Worm (Caenorhabditis elegans): Measurements from ENCODE around the gene pes-23.

The pes-23 gene

DNA sequence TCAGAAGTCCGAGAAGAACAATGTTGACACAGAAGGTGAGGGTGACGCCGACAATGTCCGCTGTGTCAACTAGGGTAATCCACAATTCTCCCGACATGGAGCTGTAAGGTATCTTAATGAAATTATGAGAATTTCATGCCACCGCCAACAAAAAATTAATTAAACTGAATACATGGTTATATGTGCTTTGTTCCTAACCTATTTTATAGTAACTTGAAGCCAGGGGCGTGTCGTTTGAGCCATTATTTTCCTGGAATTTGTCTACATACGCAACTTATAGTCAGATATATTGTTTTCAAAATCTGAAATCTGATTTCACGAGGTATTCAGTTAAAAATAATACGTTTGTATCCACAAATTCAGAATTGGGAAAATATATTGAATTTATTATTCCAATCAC is 35.3 kb upstream of the pes-23 start, which contains the start of gene odr-10:
Gene odr-10 (minus strand): TSS at position 101 of the 400 bp plus-strand sequence.
- TF ChIP-seq ceh-48 (tag; optimal IDR thresholded peaks at IDR 0.05), result no peak

DNA sequence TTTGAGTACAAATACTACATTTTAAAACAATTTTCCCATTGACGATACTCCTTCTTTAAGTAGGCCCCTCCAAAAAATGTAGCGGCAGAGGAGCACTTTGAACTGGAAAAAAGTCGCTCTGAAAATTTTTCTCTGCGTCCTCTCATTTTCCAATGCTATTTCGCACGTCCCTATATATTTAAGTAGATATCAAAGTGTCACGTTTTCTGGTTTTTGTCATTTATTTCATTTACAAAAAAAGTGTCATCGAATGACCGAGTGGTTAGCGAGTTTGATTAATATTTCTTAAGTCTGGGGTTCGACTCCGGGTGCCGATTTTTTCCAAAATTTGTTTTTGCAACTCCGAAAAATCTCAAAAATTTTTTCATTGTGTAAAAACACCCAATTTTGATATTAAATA is 34.3 kb upstream of the pes-23 start:
- no peak for TF ChIP-seq C38D4.7 (GFP tag; optimal IDR thresholded peaks at IDR 0.05)
- TF ChIP-seq pqm-1 (tag; optimal IDR thresholded peaks at IDR 0.05), result no peak
- TF ChIP-seq K02D7.2 (tag; optimal IDR thresholded peaks at IDR 0.05), result no peak
- TF ChIP-seq ceh-18 (tag; optimal IDR thresholded peaks at IDR 0.05), result no peak
- TF ChIP-seq ahr-1 (tag; optimal IDR thresholded peaks at IDR 0.05), result no peak
- TF ChIP-seq fax-1 (tag; optimal IDR thresholded peaks at IDR 0.05), result no peak
- no peak for TF ChIP-seq nfya-1 (tag; optimal IDR thresholded peaks at IDR 0.05)
- TF ChIP-seq pax-1 (tag; optimal IDR thresholded peaks at IDR 0.05), result no peak
- no peak for TF ChIP-seq ceh-30 (tag; optimal IDR thresholded peaks at IDR 0.05)
- TF ChIP-seq tbx-7 (tag; optimal IDR thresholded peaks at IDR 0.05), result no peak
- TF ChIP-seq ceh-14 (tag; optimal IDR thresholded peaks at IDR 0.05), result no peak
- no peak for TF ChIP-seq dve-1 (tag; optimal IDR thresholded peaks at IDR 0.05)
- TF ChIP-seq ceh-45 (GFP tag; IDR thresholded peaks at IDR 0.05), result no peak
- TF ChIP-seq hlh-30 (tag; optimal IDR thresholded peaks at IDR 0.05; ENCODE audit: insufficient read depth), result no peak
- no peak for TF ChIP-seq ceh-34 (tag; optimal IDR thresholded peaks at IDR 0.05)
- TF ChIP-seq ceh-2 (tag; optimal IDR thresholded peaks at IDR 0.05), result no peak
- TF ChIP-seq nhr-232 (tag; optimal IDR thresholded peaks at IDR 0.05), result no peak

DNA sequence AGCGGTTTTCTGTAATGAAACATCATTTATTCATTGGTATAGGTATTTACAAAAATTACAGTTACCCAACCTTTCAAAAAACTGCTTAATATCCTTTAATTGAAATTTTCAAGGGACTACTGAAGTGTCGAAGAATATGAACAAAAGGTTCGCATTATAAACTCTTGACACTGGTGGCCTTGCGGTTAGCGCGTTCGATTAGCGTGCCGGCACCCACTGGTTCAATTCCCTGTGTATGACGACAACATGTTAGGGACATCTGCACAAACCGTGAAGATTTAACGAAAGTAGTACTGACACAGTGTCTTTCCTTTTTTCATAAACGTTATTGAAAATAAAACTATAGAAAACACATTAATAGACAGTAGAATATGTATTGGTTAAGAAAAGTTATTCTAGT is 33.5 kb upstream of the pes-23 start:
- peak; percentile 31 for TF ChIP-seq hlh-6 (tag; optimal IDR thresholded peaks at IDR 0.05)
- TF ChIP-seq unc-3 (GFP tag; conservative IDR thresholded peaks at IDR 0.05), result no peak
- TF ChIP-seq unc-3 (tag; optimal IDR thresholded peaks at IDR 0.05), result no peak
- TF ChIP-seq ceh-45 (GFP tag; IDR thresholded peaks at IDR 0.05), result 0 out of 2 replicates have a peak, but pooled peaks have one; percentile 15
- no peak for TF ChIP-seq C08G9.2 (tag; optimal IDR thresholded peaks at IDR 0.05)
- no peak for TF ChIP-seq hlh-30 (tag; optimal IDR thresholded peaks at IDR 0.05; ENCODE audit: insufficient read depth)
- no peak for TF ChIP-seq sdc-2 (tag; optimal IDR thresholded peaks at IDR 0.05)
- no peak for TF ChIP-seq nhr-11 (tag; optimal IDR thresholded peaks at IDR 0.05)
- no peak for TF ChIP-seq fkh-6 (tag; optimal IDR thresholded peaks at IDR 0.05)
- no peak for TF ChIP-seq unc-86 (tag; optimal IDR thresholded peaks at IDR 0.05)
- no peak for TF ChIP-seq dmd-4 (tag; optimal IDR thresholded peaks at IDR 0.05; ENCODE audit: borderline replicate concordance)
- no peak for TF ChIP-seq hlh-8 (tag; optimal IDR thresholded peaks at IDR 0.05)
- TF ChIP-seq rnt-1 (tag; optimal IDR thresholded peaks at IDR 0.05), result peak; percentile 39
- TF ChIP-seq ceh-19 (GFP tag; optimal IDR thresholded peaks at IDR 0.05), result no peak
- TF ChIP-seq ahr-1 (tag; optimal IDR thresholded peaks at IDR 0.05), result no peak
- peak; percentile 57 for TF ChIP-seq ceh-6 (GFP tag; optimal IDR thresholded peaks at IDR 0.05)
- no peak for TF ChIP-seq ceh-24 (tag; optimal IDR thresholded peaks at IDR 0.05)
- no peak for TF ChIP-seq elt-4 (tag; optimal IDR thresholded peaks at IDR 0.05)
- no peak for TF ChIP-seq tbx-7 (tag; optimal IDR thresholded peaks at IDR 0.05)
- peak; percentile 31; the same call in 1 of the 2 replicates for TF ChIP-seq sox-2 (GFP tag; IDR thresholded peaks at IDR 0.05)
- no peak for TF ChIP-seq lim-6 (tag; optimal IDR thresholded peaks at IDR 0.05)
- no peak for TF ChIP-seq K09A11.1 (tag; optimal IDR thresholded peaks at IDR 0.05; ENCODE audit: insufficient read depth)
- no peak for TF ChIP-seq nhr-232 (tag; optimal IDR thresholded peaks at IDR 0.05)
- TF ChIP-seq tbx-2 (tag; optimal IDR thresholded peaks at IDR 0.05), result peak; percentile 17
- no peak for TF ChIP-seq mec-3 (tag; optimal IDR thresholded peaks at IDR 0.05; ENCODE audit: borderline replicate concordance)
- TF ChIP-seq Y22D7AL.16 (tag; optimal IDR thresholded peaks at IDR 0.05), result no peak
- no peak for TF ChIP-seq pha-2 (tag; optimal IDR thresholded peaks at IDR 0.05)
- TF ChIP-seq F13H6.1 (tag; optimal IDR thresholded peaks at IDR 0.05), result no peak
- no peak for TF ChIP-seq ceh-14 (tag; optimal IDR thresholded peaks at IDR 0.05)
- TF ChIP-seq fax-1 (tag; optimal IDR thresholded peaks at IDR 0.05), result no peak
- TF ChIP-seq gmeb-2 (tag; optimal IDR thresholded peaks at IDR 0.05), result peak; percentile 47
- no peak for TF ChIP-seq fkh-10 (GFP tag; optimal IDR thresholded peaks at IDR 0.05)
- TF ChIP-seq ceh-30 (tag; optimal IDR thresholded peaks at IDR 0.05), result no peak
- no peak for TF ChIP-seq ceh-2 (tag; optimal IDR thresholded peaks at IDR 0.05)
- TF ChIP-seq T23F11.4 (GFP tag; optimal IDR thresholded peaks at IDR 0.05), result no peak
- TF ChIP-seq ets-4 (tag; optimal IDR thresholded peaks at IDR 0.05), result no peak
- no peak for TF ChIP-seq K02D7.2 (tag; optimal IDR thresholded peaks at IDR 0.05)
- TF ChIP-seq ama-1 (optimal IDR thresholded peaks at IDR 0.05), result no peak
- no peak for TF ChIP-seq odd-2 (tag; optimal IDR thresholded peaks at IDR 0.05)
- peak; percentile 32 for TF ChIP-seq ref-2 (tag; optimal IDR thresholded peaks at IDR 0.05)
- TF ChIP-seq ceh-48 (tag; optimal IDR thresholded peaks at IDR 0.05), result no peak
- TF ChIP-seq zip-5 (tag; optimal IDR thresholded peaks at IDR 0.05), result no peak

Measured in whole organism, late embryonic.